Worm (Caenorhabditis elegans) whole organism, L4/young adult: Measurements from ENCODE around the gene dhs-26.

ENCODE experiments used
- dao-5 ChIP-seq: sonication (generic microtip); optimal IDR thresholded peaks from 2 replicates; lab custom pipeline; 2016; ENCODE audit warnings: missing genotype, missing genetic modification characterization, moderate library complexity, missing compliant biosample characterization
- him-1 ChIP-seq: sonication (generic microtip); optimal IDR thresholded peaks from 2 replicates; lab custom pipeline; 2016; ENCODE audit warnings: missing genotype, missing genetic modification reagents, missing genetic modification characterization, missing compliant biosample characterization

DNA sequence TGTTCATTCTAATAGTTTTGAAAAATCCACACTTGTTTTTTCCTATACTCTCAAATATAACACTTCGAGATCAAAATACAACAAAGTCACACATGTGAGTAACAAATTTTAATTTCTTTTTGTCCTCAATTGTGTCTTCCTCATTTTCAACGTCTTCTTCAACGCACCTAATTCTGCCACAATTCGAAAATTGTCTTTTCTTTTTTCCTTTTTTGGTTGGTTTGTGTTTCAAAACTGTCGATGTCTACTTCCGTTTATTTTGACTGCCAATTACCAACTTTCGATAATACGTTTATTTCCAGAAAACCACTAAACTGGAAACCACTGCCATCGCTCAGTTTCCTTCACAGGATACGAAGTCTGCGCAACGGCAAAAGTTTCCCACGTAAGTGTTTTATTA, 29.5 kb downstream of the dhs-26 start, which contains the start of gene F11D5.1:
- TF ChIP-seq him-1 (tag; lab: Kevin White, UChicago) (no peak), dao-5 (tag; lab: Kevin White, UChicago) (no peak)
